Worm (Caenorhabditis elegans) whole organism, L1 larva: ENCODE results near the gene F45E1.2.

ENCODE experiments used
- C04F5.9 ChIP-seq: sonication (generic microtip); optimal IDR thresholded peaks from 2 replicates; lab custom pipeline; 2016; ENCODE audit warnings: missing genetic modification characterization, missing compliant biosample characterization
- C16A3.4 ChIP-seq: fragments of 150-350 bp; optimal IDR thresholded peaks from 2 replicates; lab custom pipeline; 2014; ENCODE audit warnings: missing biosample characterization, missing genetic modification characterization
- C34B4.2 ChIP-seq: sonication (generic microtip); optimal IDR thresholded peaks from 2 replicates; lab custom pipeline; 2017; ENCODE audit warnings: mild to moderate bottlenecking, missing genetic modification characterization, missing compliant biosample characterization
- F16B12.6 ChIP-seq: fragments of 150-350 bp; optimal IDR thresholded peaks from 2 replicates; lab custom pipeline; 2014; ENCODE audit warnings: missing biosample characterization, missing genetic modification characterization
- ama-1 ChIP-seq: fragments of 150-350 bp; optimal IDR thresholded peaks from 2 replicates; lab custom pipeline; 2014
- blmp-1 ChIP-seq: fragments of 150-350 bp; optimal IDR thresholded peaks from 2 replicates; lab custom pipeline; 2014; ENCODE audit warnings: missing biosample characterization, missing genetic modification characterization
- ceh-88 ChIP-seq: fragments of 200-800 bp; sonication (Bioruptor generic); IDR thresholded peaks from 2 replicates; pipeline ENCODE4 v1.3.6; 2022; ENCODE audit warnings: missing genetic modification characterization, missing compliant biosample characterization
- ceh-90 ChIP-seq: sonication (generic microtip); optimal IDR thresholded peaks from 2 replicates; lab custom pipeline; 2016; ENCODE audit warnings: missing genetic modification characterization, missing compliant biosample characterization
- ces-1 ChIP-seq: fragments of 150-350 bp; optimal IDR thresholded peaks from 2 replicates; lab custom pipeline; 2014; ENCODE audit warnings: missing biosample characterization, missing genetic modification reagents, missing genetic modification characterization
- dsc-1 ChIP-seq: sonication (generic microtip); optimal IDR thresholded peaks from 2 replicates; lab custom pipeline; 2016; ENCODE audit warnings: mild to moderate bottlenecking, missing genetic modification characterization, missing compliant biosample characterization
- egl-13 ChIP-seq: sonication (generic microtip); optimal IDR thresholded peaks from 2 replicates; lab custom pipeline; 2016; ENCODE audit warnings: missing genotype, missing genetic modification reagents, missing genetic modification characterization, missing compliant biosample characterization
- elt-3 ChIP-seq, 6 experiments: fragments of 150-350 bp in 1 of 6; sonication (generic microtip); optimal IDR thresholded peaks; 2 replicates each; lab custom pipeline; 2017 to 2018; ENCODE audit warnings: missing biosample characterization in 6 of 6, missing genetic modification characterization in 6 of 6, inconsistent platforms in 1 of 6
- fkh-4 ChIP-seq: sonication (generic microtip); optimal IDR thresholded peaks from 2 replicates; lab custom pipeline; 2016; ENCODE audit warnings: missing compliant biosample characterization, missing genetic modification characterization, borderline replicate concordance
- fkh-8 ChIP-seq: sonication (generic microtip); optimal IDR thresholded peaks from 2 replicates; lab custom pipeline; 2016; ENCODE audit warnings: mild to moderate bottlenecking, missing genetic modification characterization, missing compliant biosample characterization
- fos-1 ChIP-seq: fragments of 150-350 bp; optimal IDR thresholded peaks from 2 replicates; lab custom pipeline; 2014; ENCODE audit warnings: missing biosample characterization, missing genetic modification characterization
- grh-1 ChIP-seq: fragments of 200-800 bp; sonication (Bioruptor generic); IDR thresholded peaks from 2 replicates; pipeline ENCODE4 v1.3.6; 2022; ENCODE audit warnings: missing genetic modification reagents, missing genetic modification characterization, missing compliant biosample characterization
- hlh-17 ChIP-seq: fragments of 200-800 bp; sonication (Bioruptor generic); optimal IDR thresholded peaks from 2 replicates; lab custom pipeline; 2018; ENCODE audit warnings: missing genetic modification characterization, mild to moderate bottlenecking, missing compliant biosample characterization, moderate library complexity, borderline replicate concordance
- hlh-4 ChIP-seq: sonication (generic microtip); optimal IDR thresholded peaks from 2 replicates; lab custom pipeline; 2016; ENCODE audit warnings: mild to moderate bottlenecking, missing genetic modification characterization, missing compliant biosample characterization
- hpl-2 ChIP-seq: fragments of 150-350 bp; optimal IDR thresholded peaks from 2 replicates; lab custom pipeline; 2014; ENCODE audit warnings: missing biosample characterization, missing genetic modification reagents, missing genetic modification characterization
- isw-1 ChIP-seq: fragments of 200-800 bp; sonication (Bioruptor generic); IDR thresholded peaks from 2 replicates; pipeline ENCODE4 v1.3.6; 2022; ENCODE audit warnings: missing genetic modification characterization, missing compliant biosample characterization
- lin-14 ChIP-seq: fragments of 200-800 bp; sonication (Bioruptor generic); optimal IDR thresholded peaks from 2 replicates; lab custom pipeline; 2018; ENCODE audit warnings: mild to moderate bottlenecking, missing genetic modification characterization, moderate library complexity, missing compliant biosample characterization
- lin-15B ChIP-seq: fragments of 150-350 bp; sonication (generic microtip); optimal IDR thresholded peaks from 3 replicates; lab custom pipeline; 2014; ENCODE audit warnings: missing biosample characterization, missing genetic modification characterization
- lin-39 ChIP-seq: fragments of 150-350 bp; optimal IDR thresholded peaks from 2 replicates; lab custom pipeline; 2014; ENCODE audit warnings: missing biosample characterization, missing genetic modification reagents, missing genetic modification characterization
- lsy-2 ChIP-seq, 2 experiments: fragments of 150-350 bp; optimal IDR thresholded peaks; 2 replicates each; lab custom pipeline; 2014; ENCODE audit warnings: missing biosample characterization in 2 of 2, missing genetic modification characterization in 2 of 2
- mef-2 ChIP-seq: fragments of 150-350 bp; optimal IDR thresholded peaks from 2 replicates; lab custom pipeline; 2014; ENCODE audit warnings: missing biosample characterization, missing genetic modification characterization
- mep-1 ChIP-seq: fragments of 150-350 bp; optimal IDR thresholded peaks from 2 replicates; lab custom pipeline; 2014; ENCODE audit warnings: missing biosample characterization, missing genetic modification characterization
- nhr-11 ChIP-seq: fragments of 150-350 bp; optimal IDR thresholded peaks from 2 replicates; lab custom pipeline; 2014; ENCODE audit warnings: missing biosample characterization, missing genetic modification characterization
- nhr-12 ChIP-seq: sonication (generic microtip); optimal IDR thresholded peaks from 2 replicates; lab custom pipeline; 2017; ENCODE audit warnings: missing biosample characterization, missing genetic modification characterization
- nhr-20 ChIP-seq: sonication (generic microtip); optimal IDR thresholded peaks from 2 replicates; lab custom pipeline; 2016; ENCODE audit warnings: mild to moderate bottlenecking, missing genetic modification characterization, missing compliant biosample characterization
- nhr-71 ChIP-seq: sonication (generic microtip); optimal IDR thresholded peaks from 2 replicates; lab custom pipeline; 2016; ENCODE audit warnings: mild to moderate bottlenecking, missing genetic modification characterization, moderate library complexity, missing compliant biosample characterization
- nhr-76 ChIP-seq: sonication (generic microtip); optimal IDR thresholded peaks from 2 replicates; lab custom pipeline; 2017; ENCODE audit warnings: missing biosample characterization, missing genetic modification characterization
- nhr-84 ChIP-seq: sonication (generic microtip); optimal IDR thresholded peaks from 2 replicates; lab custom pipeline; 2017; ENCODE audit warnings: missing biosample characterization, missing genetic modification characterization
- nhr-85 ChIP-seq: sonication (generic microtip); peaks from one replicate; lab custom pipeline; 2016; ENCODE audit warnings: missing genetic modification characterization, inconsistent platforms, missing compliant biosample characterization
- nhr-90 ChIP-seq: sonication (generic microtip); optimal IDR thresholded peaks from 2 replicates; lab custom pipeline; 2016; ENCODE audit warnings: mild to moderate bottlenecking, missing genetic modification characterization, missing compliant biosample characterization; ENCODE audit not compliant: poor library complexity
- pag-3 ChIP-seq: sonication (generic microtip); optimal IDR thresholded peaks from 2 replicates; lab custom pipeline; 2017; ENCODE audit warnings: missing genetic modification characterization, mild to moderate bottlenecking, missing compliant biosample characterization, antibody characterized with exemption, borderline replicate concordance; ENCODE audit not compliant: insufficient read depth
- pax-3 ChIP-seq: fragments of 200-800 bp; sonication (Bioruptor generic); optimal IDR thresholded peaks from 2 replicates; lab custom pipeline; 2018; ENCODE audit warnings: mild to moderate bottlenecking, missing genetic modification characterization, moderate library complexity, missing compliant biosample characterization
- rnt-1 ChIP-seq: sonication (generic microtip); optimal IDR thresholded peaks from 2 replicates; lab custom pipeline; 2016; ENCODE audit warnings: mild to moderate bottlenecking, missing genetic modification characterization, moderate library complexity, missing compliant biosample characterization
- skn-1 ChIP-seq: fragments of 150-350 bp; optimal IDR thresholded peaks from 2 replicates; lab custom pipeline; 2014; ENCODE audit warnings: missing biosample characterization, missing genetic modification characterization
- snpc-4 ChIP-seq: fragments of 150-350 bp; optimal IDR thresholded peaks from 2 replicates; lab custom pipeline; 2014; ENCODE audit warnings: missing biosample characterization, missing genetic modification characterization
- snu-23 ChIP-seq: sonication (generic microtip); optimal IDR thresholded peaks from 2 replicates; lab custom pipeline; 2016; ENCODE audit warnings: missing genetic modification characterization, missing compliant biosample characterization
- sptf-1 ChIP-seq: fragments of 150-350 bp; optimal IDR thresholded peaks from 2 replicates; lab custom pipeline; 2014; ENCODE audit warnings: missing biosample characterization, missing genetic modification characterization
- sup-37 ChIP-seq: fragments of 200-800 bp; sonication (Bioruptor generic); optimal IDR thresholded peaks from 2 replicates; lab custom pipeline; 2018; ENCODE audit warnings: mild to moderate bottlenecking, missing genetic modification characterization, missing compliant biosample characterization
- swsn-7 ChIP-seq: sonication (generic microtip); optimal IDR thresholded peaks from 2 replicates; lab custom pipeline; 2016; ENCODE audit warnings: missing genetic modification characterization, missing compliant biosample characterization
- tbx-2 ChIP-seq: sonication (generic microtip); optimal IDR thresholded peaks from 2 replicates; lab custom pipeline; 2016; ENCODE audit warnings: missing genetic modification characterization, missing compliant biosample characterization
- tlp-1 ChIP-seq: fragments of 150-350 bp; optimal IDR thresholded peaks from 2 replicates; lab custom pipeline; 2014; ENCODE audit warnings: missing biosample characterization, missing genetic modification characterization
- unc-130 ChIP-seq: fragments of 150-350 bp; optimal IDR thresholded peaks from 2 replicates; lab custom pipeline; 2017; ENCODE audit warnings: missing biosample characterization, missing genetic modification characterization, inconsistent platforms
- unc-30 ChIP-seq: sonication (generic microtip); optimal IDR thresholded peaks from 2 replicates; lab custom pipeline; 2017; ENCODE audit warnings: missing biosample characterization, missing genetic modification characterization
- unc-62 ChIP-seq: fragments of 150-350 bp; optimal IDR thresholded peaks from 2 replicates; lab custom pipeline; 2014; ENCODE audit warnings: missing biosample characterization, missing genetic modification reagents, missing genetic modification characterization
- unc-98 ChIP-seq: fragments of 200-800 bp; sonication (Bioruptor generic); IDR thresholded peaks from 2 replicates; pipeline ENCODE4 v1.3.6; 2022; ENCODE audit warnings: missing genetic modification characterization, missing compliant biosample characterization
- zip-4 ChIP-seq: fragments of 200-800 bp; sonication (Bioruptor generic); optimal IDR thresholded peaks from 2 replicates; lab custom pipeline; 2018; ENCODE audit warnings: mild to moderate bottlenecking, missing genetic modification characterization, moderate library complexity, missing compliant biosample characterization
- ztf-11 ChIP-seq, 2 experiments: sonication (generic microtip); optimal IDR thresholded peaks; 2 replicates each; lab custom pipeline; 2016 to 2017; ENCODE audit warnings: missing genetic modification characterization in 2 of 2, missing biosample characterization in 1 of 2, missing compliant biosample characterization in 1 of 2
- ztf-4 ChIP-seq: fragments of 150-350 bp; optimal IDR thresholded peaks from 2 replicates; lab custom pipeline; 2014; ENCODE audit warnings: missing biosample characterization, missing genetic modification characterization

Gene F45E1.2

DNA sequence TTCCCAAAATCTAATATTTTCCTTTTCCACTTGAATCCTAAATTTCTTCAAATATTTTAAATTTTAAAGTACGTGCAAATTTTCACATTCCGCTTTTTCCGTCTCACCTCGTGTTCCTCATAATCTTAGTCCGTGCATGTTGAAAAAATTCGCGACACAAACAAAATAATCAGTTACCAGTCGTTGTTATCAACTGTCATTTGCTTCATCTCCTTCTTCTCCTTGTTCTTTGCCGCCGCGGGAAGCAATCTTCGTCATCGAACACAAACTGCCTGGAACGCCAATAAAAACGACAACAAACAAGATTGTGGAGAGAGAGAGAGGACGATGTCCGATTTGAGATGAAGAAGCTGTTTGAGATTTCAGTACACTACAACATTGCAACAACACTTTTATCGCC lies 14.2 kb downstream of the F45E1.2 start, which contains the start of gene C34D10.5:
Gene C34D10.5, plus strand, starts transcription at position 269 of the 400 bp plus-strand sequence.
- TF ChIP-seq lin-39 (tag; lab: Kevin White, UChicago) (no peak), pax-3 (tag; lab: Kevin White, UChicago) (no peak), nhr-71 (tag; lab: Kevin White, UChicago) (peak; percentile 1), grh-1 (GFP tag; lab: Robert Waterston, UW) (no peak), lsy-2 (tag; optimal IDR thresholded peaks at IDR 0.05; lab: Kevin White, UChicago) (no peak), nhr-85 (tag; lab: Kevin White, UChicago) (peak; percentile 52), lin-14 (no peak), ceh-88 (GFP tag; lab: Robert Waterston, UW) (no peak), nhr-20 (tag; lab: Kevin White, UChicago) (no peak), unc-130 (tag; lab: Kevin White, UChicago) (no peak), zip-4 (no peak), rnt-1 (tag; lab: Kevin White, UChicago) (peak; percentile 13), lin-15B (no peak), snu-23 (GFP tag; lab: Kevin White, UChicago) (no peak), isw-1 (no peak), mep-1 (tag; lab: Kevin White, UChicago) (no peak)

DNA sequence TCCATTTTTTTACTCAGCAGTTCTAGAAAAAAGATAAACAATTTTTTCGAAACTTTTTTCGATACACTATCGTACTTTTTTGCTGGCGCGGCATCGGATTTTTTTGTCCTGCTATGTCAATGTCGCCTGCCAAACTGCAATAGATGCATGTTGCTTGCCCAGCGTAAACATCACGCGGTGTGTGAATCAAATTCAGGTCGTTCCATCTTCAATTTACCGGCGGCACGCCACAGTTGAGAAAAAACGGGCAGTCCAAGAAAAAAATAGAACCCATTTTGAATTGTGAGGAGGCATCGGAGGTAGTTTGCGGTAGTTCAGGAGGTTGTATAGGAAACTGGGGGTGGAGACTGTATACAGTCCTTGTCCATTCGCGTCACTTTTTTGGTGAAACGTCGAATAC lies 14.9 kb downstream of the F45E1.2 start:
- TF ChIP-seq nhr-90 = peak; percentile 20
- no peak for TF ChIP-seq hlh-4
- no peak for TF ChIP-seq sup-37 (GFP tag; lab: Kevin White, UChicago)
- TF ChIP-seq nhr-84 (tag; lab: Kevin White, UChicago) = no peak
- TF ChIP-seq grh-1 (GFP tag; lab: Robert Waterston, UW) = no peak
- peak; percentile 51 for TF ChIP-seq pag-3 (tag; lab: Kevin White, UChicago)
- TF ChIP-seq skn-1 = no peak
- no peak for TF ChIP-seq dsc-1
- TF ChIP-seq ama-1 = peak; percentile 10
- TF ChIP-seq mep-1 (tag; lab: Kevin White, UChicago) = no peak
- no peak for TF ChIP-seq C34B4.2 (tag; lab: Kevin White, UChicago)
- TF ChIP-seq ceh-90 (tag; lab: Kevin White, UChicago) = no peak
- no peak for TF ChIP-seq fkh-4 (tag; lab: Kevin White, UChicago)
- no peak for TF ChIP-seq F16B12.6 (tag; lab: Kevin White, UChicago)
- TF ChIP-seq fos-1 (tag; lab: Kevin White, UChicago) = no peak
- no peak for TF ChIP-seq unc-62 (GFP tag; lab: Kevin White, UChicago)
- TF ChIP-seq nhr-11 (tag; lab: Kevin White, UChicago) = no peak
- no peak for TF ChIP-seq sptf-1 (tag; lab: Kevin White, UChicago)
- TF ChIP-seq snpc-4 (tag; lab: Kevin White, UChicago) = no peak
- TF ChIP-seq ceh-88 (GFP tag; lab: Robert Waterston, UW) = no peak
- peak in 3 of 6 experiments; percentile 14 to 43 (median 18) for TF ChIP-seq elt-3 (tag; optimal IDR thresholded peaks at IDR 0.05; lab: Kevin White, UChicago)
- peak; percentile 47 for TF ChIP-seq C16A3.4 (tag; lab: Kevin White, UChicago)
- no peak for TF ChIP-seq swsn-7 (tag; lab: Kevin White, UChicago)
- no peak for TF ChIP-seq hpl-2 (GFP tag; lab: Kevin White, UChicago)
- no peak for TF ChIP-seq hlh-17 (GFP tag; lab: Kevin White, UChicago)
- TF ChIP-seq lsy-2 (tag; optimal IDR thresholded peaks at IDR 0.05; lab: Kevin White, UChicago) = peak; percentile 5 to 23
- TF ChIP-seq nhr-76 (tag; lab: Kevin White, UChicago) = no peak
- TF ChIP-seq tlp-1 (tag; lab: Kevin White, UChicago) = no peak
- TF ChIP-seq ztf-4 (tag; lab: Kevin White, UChicago) = no peak
- TF ChIP-seq zip-4 = no peak
- TF ChIP-seq tbx-2 (tag; lab: Kevin White, UChicago) = no peak
- no peak for TF ChIP-seq unc-98 (GFP tag; lab: Robert Waterston, UW)
- peak; percentile 64 for TF ChIP-seq snu-23 (GFP tag; lab: Kevin White, UChicago)
- peak; percentile 47 for TF ChIP-seq nhr-20 (tag; lab: Kevin White, UChicago)
- no peak for TF ChIP-seq mef-2
- peak; percentile 2 for TF ChIP-seq blmp-1 (tag; lab: Kevin White, UChicago)
- TF ChIP-seq C04F5.9 (tag; lab: Kevin White, UChicago) = no peak
- no peak for TF ChIP-seq nhr-12 (tag; lab: Kevin White, UChicago)
- no peak for TF ChIP-seq ces-1
- TF ChIP-seq fkh-8 (tag; lab: Kevin White, UChicago) = no peak
- no peak for TF ChIP-seq ztf-11 (tag; optimal IDR thresholded peaks at IDR 0.05; lab: Kevin White, UChicago)
- peak; percentile 85 for TF ChIP-seq lin-14
- no peak for TF ChIP-seq unc-30 (tag; lab: Kevin White, UChicago)
- no peak for TF ChIP-seq egl-13
